Fruit fly (Drosophila melanogaster): Measurements from ENCODE around the gene CG13921.
A peak's percentile ranks its signal among the peaks of the same experiment; 100 is the strongest.

Gene CG13921

dm6 chr3L:1794164-1794942 lies 47.6 kb downstream of the CG13921 start:
- no peak for TF ChIP-seq CG1620 (GFP tag; optimal IDR thresholded peaks at IDR 0.05)
- TF ChIP-seq CG33017 (tag; optimal IDR thresholded peaks at IDR 0.05): peak; percentile 22
- peak; percentile 34 for TF ChIP-seq CG11617 (GFP tag; optimal IDR thresholded peaks at IDR 0.05)
- TF ChIP-seq Clk (GFP tag; optimal IDR thresholded peaks at IDR 0.05): no peak
- no peak for TF ChIP-seq kay (GFP tag; ENCODE audit: borderline replicate concordance)
- TF ChIP-seq CG7101 (tag; optimal IDR thresholded peaks at IDR 0.05): peak; percentile 61
- peak; percentile 44 for TF ChIP-seq Crg-1 (GFP tag; optimal IDR thresholded peaks at IDR 0.05)
- no peak for TF ChIP-seq tj (GFP tag; optimal IDR thresholded peaks at IDR 0.05)
- peak; percentile 55 for TF ChIP-seq CG12768 (GFP tag; optimal IDR thresholded peaks at IDR 0.05)
- no peak for TF ChIP-seq cnc (optimal IDR thresholded peaks at IDR 0.05)
- peak; percentile 76 for TF ChIP-seq cic (GFP tag; optimal IDR thresholded peaks at IDR 0.05)
- TF ChIP-seq bab1 (GFP tag; optimal IDR thresholded peaks at IDR 0.05): peak; percentile 48
- TF ChIP-seq Mnt (GFP tag; optimal IDR thresholded peaks at IDR 0.05): peak; percentile 56
- no peak for TF ChIP-seq CG5204 (GFP tag; optimal IDR thresholded peaks at IDR 0.05)
- no peak for TF ChIP-seq Hr96 (GFP tag; optimal IDR thresholded peaks at IDR 0.05)
- TF ChIP-seq ovo (GFP tag; optimal IDR thresholded peaks at IDR 0.05): peak; percentile 81
- TF ChIP-seq pad (GFP tag; optimal IDR thresholded peaks at IDR 0.05): peak; percentile 89
- peak; percentile 10 for TF ChIP-seq CG7045 (GFP tag; optimal IDR thresholded peaks at IDR 0.05)
- TF ChIP-seq CG14711 (tag; optimal IDR thresholded peaks at IDR 0.05): no peak
- no peak for TF ChIP-seq toe (GFP tag; optimal IDR thresholded peaks at IDR 0.05)

dm6 chr3L:1794943-1795696 lies 48.4 kb downstream of the CG13921 start, which contains the start of the genes alpha-Spec, dlt and Cdc37:
TSS of gene alpha-Spec (minus strand) at chr3L:1795328.
TSS of gene dlt (minus strand) at chr3L:1795328.
TSS of gene Cdc37 (plus strand) at chr3L:1795392.
- TF ChIP-seq CG1620 (GFP tag; optimal IDR thresholded peaks at IDR 0.05) (no peak), cic (GFP tag; optimal IDR thresholded peaks at IDR 0.05) (peak; percentile 15), CG14711 (tag; optimal IDR thresholded peaks at IDR 0.05) (peak; percentile 44), kay (GFP tag; ENCODE audit: borderline replicate concordance) (no peak), CG7101 (tag; optimal IDR thresholded peaks at IDR 0.05) (peak; percentile 50), CG5204 (GFP tag; optimal IDR thresholded peaks at IDR 0.05) (no peak), Hr96 (GFP tag; optimal IDR thresholded peaks at IDR 0.05) (no peak), toe (GFP tag; optimal IDR thresholded peaks at IDR 0.05) (no peak), bab1 (GFP tag; optimal IDR thresholded peaks at IDR 0.05) (peak; percentile 68), CG7045 (GFP tag; optimal IDR thresholded peaks at IDR 0.05) (no peak), Mnt (GFP tag; optimal IDR thresholded peaks at IDR 0.05) (peak; percentile 16), pad (GFP tag; optimal IDR thresholded peaks at IDR 0.05) (no peak), CG33017 (tag; optimal IDR thresholded peaks at IDR 0.05) (peak; percentile 22), tj (GFP tag; optimal IDR thresholded peaks at IDR 0.05) (no peak), Crg-1 (GFP tag; optimal IDR thresholded peaks at IDR 0.05) (no peak), CG12768 (GFP tag; optimal IDR thresholded peaks at IDR 0.05) (peak; percentile 44), ovo (GFP tag; optimal IDR thresholded peaks at IDR 0.05) (no peak), Clk (GFP tag; optimal IDR thresholded peaks at IDR 0.05) (no peak), CG11617 (GFP tag; optimal IDR thresholded peaks at IDR 0.05) (no peak), cnc (optimal IDR thresholded peaks at IDR 0.05) (no peak)

dm6 chr3L:1797005-1797404 lies 50.3 kb downstream of the CG13921 start, which contains the start of gene CG12020:
TSS of gene CG12020 (plus strand) at chr3L:1797305.
- no peak for TF ChIP-seq CG7101 (tag; optimal IDR thresholded peaks at IDR 0.05)
- no peak for TF ChIP-seq Mnt (GFP tag; optimal IDR thresholded peaks at IDR 0.05)

- no peak for TF ChIP-seq ovo (GFP tag; optimal IDR thresholded peaks at IDR 0.05)
- peak; percentile 39 for TF ChIP-seq bab1 (GFP tag; optimal IDR thresholded peaks at IDR 0.05)
- TF ChIP-seq CG14711 (tag; optimal IDR thresholded peaks at IDR 0.05): peak; percentile 97
Measured at dm6 chr3L:1798649-1799048, 51.9 kb downstream of the CG13921 start, which contains the start of gene Patj. TSS of gene Patj (plus strand) at chr3L:1798803.
